Fruit fly (Drosophila melanogaster) whole organism, embryonic: ENCODE measurements around the gene CG17549.
A peak's percentile ranks its signal among the peaks of the same experiment; 100 is the strongest.

Experiments used
- ATbp ChIP-seq: fragments of 200-800 bp; sonication (Bioruptor generic); optimal IDR thresholded peaks from 2 replicates; lab custom pipeline; 2017; ENCODE audit warnings: missing biosample characterization, mild to moderate bottlenecking, missing genetic modification characterization, missing genetic modification reagents
- Ada2b ChIP-seq: fragments of 200-800 bp; sonication (Bioruptor generic); IDR thresholded peaks from 2 replicates; pipeline ENCODE4 v1.3.6; 2022; ENCODE audit warnings: missing biosample characterization, missing genetic modification characterization
- CG10366 ChIP-seq: fragments of 200-800 bp; sonication (Bioruptor generic); IDR thresholded peaks from 2 replicates; pipeline ENCODE4 v1.3.6; 2022; ENCODE audit warnings: missing biosample characterization, missing genetic modification characterization
- CG11085 ChIP-seq: fragments of 200-800 bp; sonication (Bioruptor generic); IDR thresholded peaks from 2 replicates; pipeline ENCODE4 v1.3.6; 2022; ENCODE audit warnings: missing biosample characterization, missing genetic modification characterization
- CG1233 ChIP-seq: fragments of 200-800 bp; sonication (Bioruptor generic); optimal IDR thresholded peaks from 4 replicates; lab custom pipeline; 2018; ENCODE audit warnings: missing biosample characterization, mild to moderate bottlenecking, missing genetic modification characterization
- CG13775 ChIP-seq: fragments of 200-800 bp; sonication (Bioruptor generic); optimal IDR thresholded peaks from 3 replicates; lab custom pipeline; 2017; ENCODE audit warnings: missing biosample characterization, mild to moderate bottlenecking, missing genetic modification characterization
- CG14860 ChIP-seq: fragments of 200-800 bp; sonication (Bioruptor generic); IDR thresholded peaks from 3 replicates; pipeline ENCODE4 v1.3.6; 2022; ENCODE audit warnings: missing biosample characterization, missing genetic modification characterization; ENCODE audit not compliant: partially characterized antibody
- CG16813 ChIP-seq: fragments of 200-800 bp; sonication (Bioruptor generic); IDR thresholded peaks from 3 replicates; pipeline ENCODE4 v1.3.6; 2022; ENCODE audit warnings: missing biosample characterization, missing genetic modification characterization; ENCODE audit not compliant: partially characterized antibody
- CG1792 ChIP-seq: fragments of 200-800 bp; sonication (Bioruptor generic); optimal IDR thresholded peaks from 2 replicates; lab custom pipeline; 2016; ENCODE audit warnings: missing biosample characterization, missing genetic modification characterization
- CG2199 ChIP-seq: fragments of 200-800 bp; sonication (Bioruptor generic); IDR thresholded peaks from 3 replicates; pipeline ENCODE4 v1.3.6; 2022; ENCODE audit warnings: missing biosample characterization, missing genetic modification characterization
- CG2202 ChIP-seq: fragments of 200-800 bp; sonication (Bioruptor generic); optimal IDR thresholded peaks from 2 replicates; lab custom pipeline; 2018; ENCODE audit warnings: missing biosample characterization, mild to moderate bottlenecking, missing genetic modification characterization
- CG2712 ChIP-seq: fragments of 200-800 bp; optimal IDR thresholded peaks from 3 replicates; lab custom pipeline; 2019; ENCODE audit warnings: missing biosample characterization, mild to moderate bottlenecking, missing genetic modification characterization, moderate library complexity
- CG31441 ChIP-seq: fragments of 200-800 bp; sonication (Bioruptor generic); IDR thresholded peaks from 2 replicates; pipeline ENCODE4 v1.3.6; 2022; ENCODE audit warnings: missing biosample characterization, missing genetic modification characterization
- CG3847 ChIP-seq: fragments of 200-800 bp; sonication (Bioruptor generic); IDR thresholded peaks from 2 replicates; pipeline ENCODE4 v1.3.6; 2022; ENCODE audit warnings: missing biosample characterization, missing genetic modification characterization
- CG4328 ChIP-seq: fragments of 200-800 bp; sonication (Bioruptor generic); optimal IDR thresholded peaks from 3 replicates; lab custom pipeline; 2017; ENCODE audit warnings: missing biosample characterization, missing genetic modification reagents, missing genetic modification characterization
- CG4360 ChIP-seq: fragments of 200-800 bp; sonication (Bioruptor generic); IDR thresholded peaks from 2 replicates; pipeline ENCODE4 v1.3.6; 2022; ENCODE audit warnings: missing biosample characterization, missing genetic modification characterization
- CG43689 ChIP-seq: fragments of 200-800 bp; sonication (Bioruptor generic); IDR thresholded peaks from 2 replicates; pipeline ENCODE4 v1.3.6; 2022; ENCODE audit warnings: missing biosample characterization, missing genetic modification characterization
- CG6654 ChIP-seq: fragments of 200-800 bp; sonication (Bioruptor generic); optimal IDR thresholded peaks from 2 replicates; lab custom pipeline; 2017; ENCODE audit warnings: missing biosample characterization, mild to moderate bottlenecking, missing genetic modification characterization
- CG8388 ChIP-seq: fragments of 200-800 bp; sonication (Bioruptor generic); optimal IDR thresholded peaks from 2 replicates; lab custom pipeline; 2019; ENCODE audit warnings: missing biosample characterization, mild to moderate bottlenecking, missing genetic modification characterization, moderate library complexity
- CoRest ChIP-seq: fragments of 200-800 bp; sonication (Bioruptor generic); optimal IDR thresholded peaks from 3 replicates; lab custom pipeline; 2018; ENCODE audit warnings: missing biosample characterization, mild to moderate bottlenecking, missing genetic modification characterization, moderate library complexity
- E2f2 ChIP-seq: fragments of 200-800 bp; sonication (Bioruptor generic); IDR thresholded peaks from 2 replicates; pipeline ENCODE4 v1.3.6; 2022; ENCODE audit warnings: missing biosample characterization, missing genetic modification characterization
- H2.0 ChIP-seq: fragments of 200-800 bp; sonication (Bioruptor generic); IDR thresholded peaks from 2 replicates; pipeline ENCODE4 v1.3.6; 2022; ENCODE audit warnings: missing biosample characterization, missing genetic modification characterization
- Hand ChIP-seq: fragments of 200-800 bp; sonication (Bioruptor generic); optimal IDR thresholded peaks from 2 replicates; lab custom pipeline; 2017; ENCODE audit warnings: mild to moderate bottlenecking, missing biosample characterization, missing genetic modification reagents, missing genetic modification characterization
- Jarid2 ChIP-seq: fragments of 200-800 bp; sonication (Bioruptor generic); optimal IDR thresholded peaks from 3 replicates; lab custom pipeline; 2017; ENCODE audit warnings: mild to moderate bottlenecking, missing biosample characterization, missing genetic modification reagents, missing genetic modification characterization
- Mes4 ChIP-seq: fragments of 200-800 bp; sonication (Bioruptor generic); optimal IDR thresholded peaks from 2 replicates; lab custom pipeline; 2016; ENCODE audit warnings: missing biosample characterization, missing genetic modification characterization
- Pdp1 ChIP-seq, 2 experiments: fragments of 200-800 bp; sonication (Bioruptor generic); optimal IDR thresholded peaks; 3 replicates each; lab custom pipeline; 2016; ENCODE audit warnings: missing biosample characterization in 2 of 2, missing genetic modification characterization in 2 of 2, mild to moderate bottlenecking in 1 of 2, moderate library complexity in 1 of 2
- Sin3A ChIP-seq: fragments of >200 bp; optimal IDR thresholded peaks from 2 replicates; lab custom pipeline; 2018
- ac ChIP-seq: fragments of 200-800 bp; sonication (Bioruptor generic); optimal IDR thresholded peaks from 3 replicates; lab custom pipeline; 2017; ENCODE audit warnings: missing biosample characterization, mild to moderate bottlenecking, missing genetic modification characterization
- ara ChIP-seq: fragments of 200-800 bp; sonication (Bioruptor generic); IDR thresholded peaks from 2 replicates; pipeline ENCODE4 v1.3.6; 2022; ENCODE audit warnings: missing biosample characterization, missing genetic modification characterization
- cg ChIP-seq: fragments of 200-800 bp; sonication (Bioruptor generic); optimal IDR thresholded peaks from 3 replicates; lab custom pipeline; 2019; ENCODE audit warnings: missing biosample characterization, mild to moderate bottlenecking, missing genetic modification characterization, moderate library complexity
- ci ChIP-seq: fragments of 200-800 bp; sonication (Bioruptor generic); IDR thresholded peaks from 3 replicates; pipeline ENCODE4 v1.3.6; 2022; ENCODE audit warnings: missing biosample characterization, missing genetic modification characterization
- cwo ChIP-seq: fragments of 200-800 bp; sonication (Bioruptor generic); optimal IDR thresholded peaks from 3 replicates; lab custom pipeline; 2017; ENCODE audit warnings: missing biosample characterization, missing genetic modification characterization, mild to moderate bottlenecking, moderate library complexity, missing genetic modification reagents
- dm ChIP-seq: fragments of 200-800 bp; sonication (Bioruptor generic); optimal IDR thresholded peaks from 3 replicates; lab custom pipeline; 2016; ENCODE audit warnings: missing biosample characterization, missing genetic modification characterization
- dpn ChIP-seq, 2 experiments: fragments of 200-800 bp; sonication (Bioruptor generic); optimal IDR thresholded peaks; 3 replicates each; lab custom pipeline; 2016; ENCODE audit warnings: missing biosample characterization in 2 of 2, missing genetic modification characterization in 2 of 2
- fd3F ChIP-seq: fragments of 200-800 bp; sonication (Bioruptor generic); optimal IDR thresholded peaks from 2 replicates; lab custom pipeline; 2018; ENCODE audit warnings: missing biosample characterization, mild to moderate bottlenecking, missing genetic modification characterization, moderate library complexity
- fd64A ChIP-seq: fragments of 200-800 bp; sonication (Bioruptor generic); optimal IDR thresholded peaks from 3 replicates; lab custom pipeline; 2018; ENCODE audit warnings: missing biosample characterization, mild to moderate bottlenecking, missing genetic modification characterization
- gce ChIP-seq: fragments of 200-800 bp; sonication (Bioruptor generic); IDR thresholded peaks from 3 replicates; pipeline ENCODE4 v1.3.6; 2022; ENCODE audit warnings: missing biosample characterization, missing genetic modification characterization
- gfzf ChIP-seq: fragments of 200-800 bp; sonication (Bioruptor generic); optimal IDR thresholded peaks from 2 replicates; lab custom pipeline; 2016; ENCODE audit warnings: missing biosample characterization, mild to moderate bottlenecking, missing genetic modification characterization, moderate library complexity
- ham ChIP-seq: fragments of 200-800 bp; sonication (Bioruptor generic); IDR thresholded peaks from 2 replicates; pipeline ENCODE4 v1.3.6; 2022; ENCODE audit warnings: missing biosample characterization, missing genetic modification characterization
- kah ChIP-seq: fragments of 200-800 bp; sonication (Bioruptor generic); optimal IDR thresholded peaks from 2 replicates; lab custom pipeline; 2018; ENCODE audit warnings: missing biosample characterization, mild to moderate bottlenecking, missing genetic modification characterization
- nerfin-2 ChIP-seq: fragments of 200-800 bp; sonication (Bioruptor generic); IDR thresholded peaks from 2 replicates; pipeline ENCODE4 v1.3.6; 2022; ENCODE audit warnings: missing biosample characterization, missing genetic modification characterization; ENCODE audit not compliant: partially characterized antibody
- psq ChIP-seq: fragments of 200-800 bp; sonication (Bioruptor generic); optimal IDR thresholded peaks from 2 replicates; lab custom pipeline; 2017; ENCODE audit warnings: missing biosample characterization, missing genetic modification characterization
- ssp ChIP-seq: fragments of 200-800 bp; sonication (Bioruptor generic); IDR thresholded peaks from 2 replicates; pipeline ENCODE4 v1.3.6; 2022; ENCODE audit warnings: missing biosample characterization, missing genetic modification characterization
- stc ChIP-seq: fragments of 200-800 bp; sonication (Bioruptor generic); IDR thresholded peaks from 2 replicates; pipeline ENCODE4 v1.3.6; 2022; ENCODE audit warnings: missing biosample characterization, missing genetic modification characterization
- tio ChIP-seq: fragments of 200-800 bp; sonication (Bioruptor generic); optimal IDR thresholded peaks from 2 replicates; lab custom pipeline; 2017; ENCODE audit warnings: missing biosample characterization, missing genetic modification characterization, inconsistent platforms
- toy ChIP-seq: fragments of 200-800 bp; sonication (Bioruptor generic); IDR thresholded peaks from 2 replicates; pipeline ENCODE4 v1.3.6; 2022; ENCODE audit warnings: missing biosample characterization, missing genetic modification characterization
- trh ChIP-seq: fragments of 200-800 bp; sonication (Bioruptor generic); optimal IDR thresholded peaks from 2 replicates; lab custom pipeline; 2016; ENCODE audit warnings: missing biosample characterization, missing genetic modification characterization
- vvl ChIP-seq: fragments of 200-800 bp; sonication (Bioruptor generic); IDR thresholded peaks from 2 replicates; pipeline ENCODE4 v1.3.6; 2022; ENCODE audit warnings: missing biosample characterization, missing genetic modification characterization
- wdn ChIP-seq: fragments of 200-800 bp; sonication (Bioruptor generic); IDR thresholded peaks from 2 replicates; pipeline ENCODE4 v1.3.6; 2022; ENCODE audit warnings: missing biosample characterization, missing genetic modification characterization

Gene CG17549

dm6 chr2L:19416602-19417497, 27.0 kb upstream of the CG17549 start, which contains the start of gene Lectin-galC1 (continued):
- TF ChIP-seq fd64A (peak; percentile 87), CG3847 (GFP tag; lab: Robert Waterston, UW) (peak; percentile 73), fd3F (GFP tag; lab: Kevin White, UChicago) (peak; percentile 76), nerfin-2 (GFP tag; lab: Robert Waterston, UW) (no peak), gfzf (GFP tag; lab: Kevin White, UChicago) (no peak), ara (GFP tag; lab: Robert Waterston, UW) (peak; percentile 89), CoRest (tag; lab: Kevin White, UChicago) (peak; percentile 91), gce (GFP tag; lab: Robert Waterston, UW) (peak; percentile 72; the same call in 2 of the 3 replicates), Sin3A (lab: Kevin White, UChicago) (no peak), Pdp1 (GFP tag; optimal IDR thresholded peaks at IDR 0.05; lab: Kevin White, UChicago) (peak; percentile 87 to 90), CG2712 (tag; lab: Kevin White, UChicago) (peak; percentile 89), Mes4 (GFP tag; lab: Kevin White, UChicago) (peak; percentile 87), dm (GFP tag; lab: Kevin White, UChicago) (peak; percentile 75), Ada2b (GFP tag; lab: Robert Waterston, UW) (peak; percentile 85), psq (GFP tag; lab: Kevin White, UChicago) (peak; percentile 40), kah (peak; percentile 69), E2f2 (GFP tag; lab: Robert Waterston, UW) (peak; percentile 61), dpn (GFP tag; optimal IDR thresholded peaks at IDR 0.05; lab: Kevin White, UChicago) (peak; percentile 82 to 92), cwo (peak; percentile 65), CG2202 (tag; lab: Kevin White, UChicago) (peak; percentile 70), CG10366 (peak; percentile 85), CG8388 (GFP tag; lab: Kevin White, UChicago) (peak; percentile 87), ac (GFP tag; lab: Kevin White, UChicago) (peak; percentile 72), stc (peak; percentile 88), cg (no peak), trh (GFP tag; lab: Kevin White, UChicago) (peak; percentile 74), CG6654 (GFP tag; lab: Kevin White, UChicago) (peak; percentile 53), toy (GFP tag; lab: Robert Waterston, UW) (0 out of 2 replicates have a peak, but pooled peaks have one; percentile 13), CG4360 (GFP tag; lab: Robert Waterston, UW) (peak; percentile 48; the same call in 1 of the 2 replicates), CG16813 (GFP tag; lab: Robert Waterston, UW) (no peak), CG2199 (peak; percentile 27; the same call in 1 of the 3 replicates), tio (GFP tag; lab: Kevin White, UChicago) (peak; percentile 82), CG4328 (GFP tag; lab: Kevin White, UChicago) (peak; percentile 78), CG1792 (peak; percentile 82), CG31441 (peak; percentile 90), Jarid2 (GFP tag; lab: Kevin White, UChicago) (peak; percentile 54), CG13775 (GFP tag; lab: Kevin White, UChicago) (peak; percentile 80), CG14860 (GFP tag; lab: Robert Waterston, UW) (no peak), Hand (GFP tag; lab: Kevin White, UChicago) (peak; percentile 56), CG1233 (GFP tag; lab: Kevin White, UChicago) (peak; percentile 85), wdn (GFP tag; lab: Robert Waterston, UW) (peak; percentile 47; the same call in 1 of the 2 replicates), ATbp (peak; percentile 89), CG43689 (GFP tag; lab: Robert Waterston, UW) (peak; percentile 58), CG11085 (0 out of 2 replicates have a peak, but pooled peaks have one; percentile 41), vvl (GFP tag; lab: Robert Waterston, UW) (peak; percentile 92), H2.0 (GFP tag; lab: Robert Waterston, UW) (peak; percentile 87), ssp (GFP tag; lab: Robert Waterston, UW) (no peak; the same call in 1 of the 2 replicates), ci (peak; percentile 95), ham (GFP tag; lab: Robert Waterston, UW) (no peak)
